Worm (Caenorhabditis elegans): ENCODE results near the gene ZK262.9.

The ZK262.9 gene

DNA sequence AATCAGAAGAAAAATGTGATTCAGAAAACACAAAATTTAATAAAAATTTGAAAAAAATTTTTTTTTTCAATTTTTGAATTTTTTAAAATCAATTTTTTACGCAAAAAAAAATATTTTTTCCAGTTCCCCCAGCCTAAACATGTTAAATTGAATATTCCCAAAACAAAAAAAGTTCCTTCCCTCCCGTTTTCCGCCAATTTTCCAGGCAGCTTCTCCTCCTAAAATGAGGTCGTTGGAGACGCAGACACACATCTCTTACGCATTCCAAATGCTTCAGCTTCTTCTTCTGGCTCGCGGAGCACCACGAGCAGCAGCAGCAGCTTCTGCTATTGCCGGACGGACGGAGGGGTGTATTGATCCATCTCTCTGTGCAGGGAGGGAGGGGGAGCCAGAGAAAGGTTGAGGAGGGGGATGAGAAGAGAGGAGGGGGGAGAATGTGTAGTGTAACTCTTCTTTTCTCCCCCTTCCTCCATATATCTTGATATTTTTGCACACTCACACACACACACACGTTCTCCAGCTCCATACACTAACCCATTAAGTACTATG is 50.8 kb downstream of the ZK262.9 start (continued):
- TF ChIP-seq zip-4 (GFP tag; optimal IDR thresholded peaks at IDR 0.05) (no peak), nhr-76 (tag; optimal IDR thresholded peaks at IDR 0.05) (no peak), efl-1 (optimal IDR thresholded peaks at IDR 0.05) (peak; percentile 22 to 32), efl-1 (GFP tag; optimal IDR thresholded peaks at IDR 0.05 in 1 of 2) (no peak), tbx-2 (tag; optimal IDR thresholded peaks at IDR 0.05) (no peak), vab-15 (tag; optimal IDR thresholded peaks at IDR 0.05) (no peak), fos-1 (tag; optimal IDR thresholded peaks at IDR 0.05) (no peak), unc-30 (tag; optimal IDR thresholded peaks at IDR 0.05) (no peak), fkh-10 (GFP tag; optimal IDR thresholded peaks at IDR 0.05) (peak; percentile 63), jun-1 (tag; optimal IDR thresholded peaks at IDR 0.05) (no peak), nhr-71 (tag; optimal IDR thresholded peaks at IDR 0.05) (peak; percentile 38), lin-13 (GFP tag; optimal IDR thresholded peaks at IDR 0.05) (no peak), rnt-1 (tag; optimal IDR thresholded peaks at IDR 0.05) (no peak), unc-86 (tag; optimal IDR thresholded peaks at IDR 0.05) (peak; percentile 8), lin-14 (GFP tag; optimal IDR thresholded peaks at IDR 0.05) (peak; percentile 89), mep-1 (tag; optimal IDR thresholded peaks at IDR 0.05) (peak; percentile 12), ceh-82 (tag; optimal IDR thresholded peaks at IDR 0.05) (peak in 2 of 3 experiments; percentile 35 to 68), hlh-4 (tag; optimal IDR thresholded peaks at IDR 0.05) (no peak), unc-130 (tag; optimal IDR thresholded peaks at IDR 0.05) (no peak), ceh-88 (GFP tag; IDR thresholded peaks at IDR 0.05) (no peak), pag-3 (tag; optimal IDR thresholded peaks at IDR 0.05; ENCODE audit: borderline replicate concordance, insufficient read depth) (no peak), nhr-237 (tag; optimal IDR thresholded peaks at IDR 0.05) (no peak), elt-2 (tag; optimal IDR thresholded peaks at IDR 0.05) (no peak), pax-3 (tag; optimal IDR thresholded peaks at IDR 0.05) (no peak), ces-1 (GFP tag; optimal IDR thresholded peaks at IDR 0.05) (no peak), zag-1 (tag; optimal IDR thresholded peaks at IDR 0.05) (no peak), lsy-2 (tag; optimal IDR thresholded peaks at IDR 0.05) (peak in 1 of 2 experiments; percentile 46), Y116A8C.19 (tag; optimal IDR thresholded peaks at IDR 0.05; ENCODE audit: borderline replicate concordance) (no peak), nhr-20 (tag; optimal IDR thresholded peaks at IDR 0.05) (no peak), fkh-4 (tag; optimal IDR thresholded peaks at IDR 0.05; ENCODE audit: borderline replicate concordance) (no peak), fkh-8 (tag; optimal IDR thresholded peaks at IDR 0.05) (peak; percentile 65), skn-1 (tag; optimal IDR thresholded peaks at IDR 0.05) (peak; percentile 15), nhr-85 (tag) (no peak), lin-15B (tag; optimal IDR thresholded peaks at IDR 0.05) (peak; percentile 3), sox-4 (tag; optimal IDR thresholded peaks at IDR 0.05) (no peak), dsc-1 (tag; optimal IDR thresholded peaks at IDR 0.05) (peak; percentile 9), nhr-19 (GFP tag; conservative IDR thresholded peaks at IDR 0.05) (no peak), lin-35 (GFP tag; optimal IDR thresholded peaks at IDR 0.05) (no peak), egl-27 (tag; optimal IDR thresholded peaks at IDR 0.05) (no peak), elt-3 (tag; optimal IDR thresholded peaks at IDR 0.05) (no peak), pqm-1 (tag; optimal IDR thresholded peaks at IDR 0.05) (no peak), lir-3 (tag; optimal IDR thresholded peaks at IDR 0.05; ENCODE audit: poor library complexity) (no peak)

All from whole organism, L1 larva.